Worm (Caenorhabditis elegans) whole organism, L3 larva: ENCODE data around the gene rnp-7.

Experiments used
- ceh-16 ChIP-seq: sonication (generic microtip); optimal IDR thresholded peaks from 2 replicates; lab custom pipeline; 2017; ENCODE audit warnings: missing biosample characterization, missing genetic modification characterization
- elt-3 ChIP-seq, 3 experiments: fragments of 150-350 bp in 1 of 3; sonication (generic microtip) in 2 of 3; optimal IDR thresholded peaks; 2 replicates in 2 of 3; 4 replicates in 1 of 3; lab custom pipeline; 2014 to 2017; ENCODE audit warnings: missing biosample characterization in 3 of 3, missing genetic modification characterization in 3 of 3
- jun-1 ChIP-seq: fragments of 150-350 bp; optimal IDR thresholded peaks from 2 replicates; lab custom pipeline; 2014; ENCODE audit warnings: missing biosample characterization, missing genetic modification reagents, missing genetic modification characterization
- lin-15B ChIP-seq: fragments of 150-350 bp; optimal IDR thresholded peaks from 2 replicates; lab custom pipeline; 2014; ENCODE audit warnings: missing biosample characterization, missing genetic modification characterization
- nhr-11 ChIP-seq: fragments of 150-350 bp; optimal IDR thresholded peaks from 2 replicates; lab custom pipeline; 2014; ENCODE audit warnings: missing biosample characterization, missing genetic modification characterization
- nhr-12 ChIP-seq: fragments of 150-350 bp; optimal IDR thresholded peaks from 2 replicates; lab custom pipeline; 2014; ENCODE audit warnings: missing biosample characterization, missing genetic modification characterization
- nhr-25 ChIP-seq: sonication (generic microtip); optimal IDR thresholded peaks from 2 replicates; lab custom pipeline; 2017; ENCODE audit warnings: missing biosample characterization, missing genetic modification characterization
- nhr-43 ChIP-seq: sonication (generic microtip); optimal IDR thresholded peaks from 2 replicates; lab custom pipeline; 2016; ENCODE audit warnings: mild to moderate bottlenecking, missing genetic modification characterization, missing compliant biosample characterization; ENCODE audit not compliant: poor library complexity, severe bottlenecking
- nhr-76 ChIP-seq: fragments of 150-350 bp; sonication (generic microtip); optimal IDR thresholded peaks from 5 replicates; lab custom pipeline; 2014; ENCODE audit warnings: missing biosample characterization, missing genetic modification characterization
- pqm-1 ChIP-seq: fragments of 150-350 bp; optimal IDR thresholded peaks from 2 replicates; lab custom pipeline; 2017; ENCODE audit warnings: missing biosample characterization, missing genetic modification characterization, inconsistent platforms
- skn-1 ChIP-seq: fragments of 150-350 bp; optimal IDR thresholded peaks from 2 replicates; lab custom pipeline; 2014; ENCODE audit warnings: missing biosample characterization, missing genetic modification characterization
- unc-39 ChIP-seq: sonication (generic microtip); optimal IDR thresholded peaks from 4 replicates; lab custom pipeline; 2017; ENCODE audit warnings: missing biosample characterization, missing genetic modification characterization

ce11 chrIII:7146341-7146740, 14.6 kb downstream of the rnp-7 start:
- TF ChIP-seq nhr-12 (tag; lab: Kevin White, UChicago) (no peak), lin-15B (tag; lab: Kevin White, UChicago) (no peak), jun-1 (tag; lab: Kevin White, UChicago) (no peak), ceh-16 (no peak), nhr-76 (tag; lab: Kevin White, UChicago) (no peak), nhr-11 (tag; lab: Kevin White, UChicago) (no peak), unc-39 (tag; lab: Kevin White, UChicago) (no peak), nhr-25 (tag; lab: Kevin White, UChicago) (no peak), skn-1 (no peak), pqm-1 (no peak), elt-3 (tag; optimal IDR thresholded peaks at IDR 0.05; lab: Kevin White, UChicago) (no peak), nhr-43 (no peak)
